Worm (Caenorhabditis elegans): ENCODE measurements around the gene F54D5.2.

Gene F54D5.2

DNA sequence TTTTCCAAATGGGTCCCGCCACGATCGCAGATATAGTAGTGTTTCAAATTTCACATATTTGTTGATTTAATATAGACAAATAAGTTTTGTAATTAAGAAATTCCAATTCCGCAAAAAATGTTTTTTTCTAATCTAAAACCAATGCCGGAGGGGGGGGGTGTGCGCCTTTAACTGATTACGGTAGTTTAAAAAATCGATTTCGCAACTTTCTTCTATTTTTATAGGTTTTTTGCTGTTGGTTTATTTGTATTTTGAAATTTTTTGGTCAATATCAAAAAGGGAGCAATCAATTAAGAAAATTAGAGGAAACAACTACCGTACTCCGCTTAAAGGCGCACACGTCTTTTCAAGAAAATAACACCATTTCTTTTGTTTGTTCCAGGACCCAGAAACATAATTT is 18.6 kb downstream of the F54D5.2 start:
- TF ChIP-seq pes-1 (GFP tag; IDR thresholded peaks at IDR 0.05) (no peak), ama-1 (optimal IDR thresholded peaks at IDR 0.05) (no peak), B0310.2 (tag; optimal IDR thresholded peaks at IDR 0.05) (no peak), ceh-13 (GFP tag; optimal IDR thresholded peaks at IDR 0.05) (no peak), F13C5.2 (tag; optimal IDR thresholded peaks at IDR 0.05) (no peak), aly-1 (tag; optimal IDR thresholded peaks at IDR 0.05) (no peak), hmbx-1 (tag; optimal IDR thresholded peaks at IDR 0.05) (no peak), ets-7 (tag; optimal IDR thresholded peaks at IDR 0.05) (no peak)

DNA sequence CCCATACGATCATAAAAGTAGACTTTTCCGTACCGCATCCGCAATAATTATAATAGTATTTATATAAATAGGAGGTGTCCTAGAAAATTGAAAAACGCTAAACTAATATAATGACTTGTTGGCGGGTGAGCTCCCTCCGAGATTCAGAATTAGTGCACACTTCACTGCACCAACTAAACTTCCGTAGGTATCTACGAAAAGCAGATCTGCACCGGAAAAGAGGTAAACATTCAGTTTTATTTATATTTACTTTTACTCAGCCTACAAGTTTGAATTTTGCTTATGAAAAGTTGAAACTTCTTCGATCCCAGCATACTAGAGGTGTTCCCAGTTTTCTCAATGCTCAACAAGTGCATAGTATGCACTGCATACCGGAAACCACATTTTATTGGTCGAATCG is 19.0 kb downstream of the F54D5.2 start, which contains the start of gene F07A11.1:
Gene F07A11.1 (minus strand): TSS at position 101 of the 400 bp plus-strand sequence.
- TF ChIP-seq hmbx-1 (tag; optimal IDR thresholded peaks at IDR 0.05): no peak
- no peak for TF ChIP-seq tbx-11 (GFP tag; IDR thresholded peaks at IDR 0.05)
- no peak for TF ChIP-seq hnd-1 (tag; optimal IDR thresholded peaks at IDR 0.05)
- no peak for TF ChIP-seq ceh-13 (GFP tag; optimal IDR thresholded peaks at IDR 0.05)
- TF ChIP-seq flt-1 (GFP tag; IDR thresholded peaks at IDR 0.05): no peak
- no peak for TF ChIP-seq ets-7 (tag; optimal IDR thresholded peaks at IDR 0.05)
- no peak for TF ChIP-seq tra-4 (tag; optimal IDR thresholded peaks at IDR 0.05)
- no peak for TF ChIP-seq hmg-4 (GFP tag; optimal IDR thresholded peaks at IDR 0.05)
- no peak for TF ChIP-seq scrt-1 (GFP tag; IDR thresholded peaks at IDR 0.05)
- no peak for TF ChIP-seq sea-1 (GFP tag; conservative IDR thresholded peaks at IDR 0.05)
- no peak for TF ChIP-seq aly-1 (tag; optimal IDR thresholded peaks at IDR 0.05)
- no peak for TF ChIP-seq B0310.2 (tag; optimal IDR thresholded peaks at IDR 0.05)
- TF ChIP-seq tbx-37 (GFP tag; conservative IDR thresholded peaks at IDR 0.05): no peak

DNA sequence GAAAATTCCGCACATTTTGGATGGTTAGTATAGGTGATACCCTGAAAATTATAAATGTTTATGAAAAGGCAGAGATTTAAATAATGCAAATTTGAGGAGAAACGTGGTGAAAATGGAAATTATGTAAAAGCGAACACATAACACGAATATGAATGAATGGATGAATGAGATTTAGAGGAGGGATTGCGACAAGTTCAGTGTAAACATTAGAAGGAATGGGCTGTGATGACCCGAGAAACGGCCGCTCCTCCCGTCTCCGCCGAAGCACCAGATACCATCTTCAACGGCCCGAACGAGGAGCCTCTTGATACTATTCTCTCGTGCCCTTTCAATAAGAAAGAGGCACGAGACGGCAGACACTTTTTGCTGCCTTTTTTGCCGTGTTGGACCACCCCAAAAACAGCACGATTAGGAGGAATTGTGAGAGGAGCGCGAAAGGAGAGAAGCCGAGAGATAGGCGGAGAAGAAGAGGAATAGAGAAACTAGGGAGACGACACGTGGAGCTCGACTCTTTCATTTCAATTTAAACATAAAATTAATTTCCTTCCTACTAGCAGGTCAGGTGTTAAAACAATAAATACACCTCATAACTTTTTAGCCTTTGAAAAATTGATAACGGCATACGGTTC is 22.5 kb downstream of the F54D5.2 start, which contains the start of gene gfat-1:
Gene gfat-1 (minus strand): TSS at position 51 of the 629 bp plus-strand sequence.
- TF ChIP-seq tra-4 (tag; optimal IDR thresholded peaks at IDR 0.05) (no peak), ceh-36 (tag; optimal IDR thresholded peaks at IDR 0.05) (no peak), hmg-4 (GFP tag; optimal IDR thresholded peaks at IDR 0.05) (peak; percentile 6), ceh-13 (GFP tag; optimal IDR thresholded peaks at IDR 0.05) (no peak), hmbx-1 (tag; optimal IDR thresholded peaks at IDR 0.05) (no peak)

DNA sequence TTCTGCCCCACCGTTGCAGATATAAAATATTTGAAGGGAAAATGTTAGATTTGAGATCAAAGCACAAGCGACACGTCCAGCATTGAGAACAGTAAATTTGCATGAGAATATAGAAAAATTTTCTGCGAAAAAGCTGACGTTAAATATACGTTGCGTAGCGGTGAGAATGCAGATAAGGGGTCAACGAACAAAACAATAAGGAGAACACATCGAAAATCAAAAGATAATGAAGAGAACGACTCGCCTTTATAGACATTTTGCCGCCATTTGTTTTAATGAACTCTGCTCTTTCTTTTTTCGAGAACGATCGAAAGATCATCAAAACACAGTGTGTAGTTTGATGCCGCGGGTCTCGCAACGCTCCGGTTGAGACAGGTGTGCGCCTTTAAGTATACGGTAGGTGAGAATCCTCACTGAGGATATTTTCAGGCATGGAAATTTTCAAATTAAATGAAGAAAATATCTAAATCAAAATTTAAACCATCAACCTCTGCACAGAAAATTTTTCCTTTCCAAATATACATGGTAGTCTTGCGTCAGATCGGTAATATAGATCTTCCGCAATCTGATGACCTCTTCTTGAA is 23.3 kb downstream of the F54D5.2 start:
- TF ChIP-seq tra-4 (tag; optimal IDR thresholded peaks at IDR 0.05): no peak
- no peak for TF ChIP-seq scrt-1 (GFP tag; IDR thresholded peaks at IDR 0.05)
- no peak for TF ChIP-seq flt-1 (GFP tag; IDR thresholded peaks at IDR 0.05)
- TF ChIP-seq pes-1 (GFP tag; IDR thresholded peaks at IDR 0.05): no peak
- TF ChIP-seq hnd-1 (tag; optimal IDR thresholded peaks at IDR 0.05): no peak
- TF ChIP-seq ama-1 (optimal IDR thresholded peaks at IDR 0.05): no peak
- TF ChIP-seq F13C5.2 (tag; optimal IDR thresholded peaks at IDR 0.05): no peak
- no peak for TF ChIP-seq ets-7 (tag; optimal IDR thresholded peaks at IDR 0.05)
- no peak for TF ChIP-seq ceh-36 (tag; optimal IDR thresholded peaks at IDR 0.05)
- TF ChIP-seq aly-1 (tag; optimal IDR thresholded peaks at IDR 0.05): no peak
- no peak for TF ChIP-seq ceh-13 (GFP tag; optimal IDR thresholded peaks at IDR 0.05)
- TF ChIP-seq B0310.2 (tag; optimal IDR thresholded peaks at IDR 0.05): no peak
- TF ChIP-seq hmg-4 (GFP tag; optimal IDR thresholded peaks at IDR 0.05): no peak
- no peak for TF ChIP-seq sea-1 (GFP tag; conservative IDR thresholded peaks at IDR 0.05)
- TF ChIP-seq tbx-37 (GFP tag; conservative IDR thresholded peaks at IDR 0.05): no peak
- TF ChIP-seq tbx-11 (GFP tag; IDR thresholded peaks at IDR 0.05): no peak
- TF ChIP-seq hmbx-1 (tag; optimal IDR thresholded peaks at IDR 0.05): no peak

DNA sequence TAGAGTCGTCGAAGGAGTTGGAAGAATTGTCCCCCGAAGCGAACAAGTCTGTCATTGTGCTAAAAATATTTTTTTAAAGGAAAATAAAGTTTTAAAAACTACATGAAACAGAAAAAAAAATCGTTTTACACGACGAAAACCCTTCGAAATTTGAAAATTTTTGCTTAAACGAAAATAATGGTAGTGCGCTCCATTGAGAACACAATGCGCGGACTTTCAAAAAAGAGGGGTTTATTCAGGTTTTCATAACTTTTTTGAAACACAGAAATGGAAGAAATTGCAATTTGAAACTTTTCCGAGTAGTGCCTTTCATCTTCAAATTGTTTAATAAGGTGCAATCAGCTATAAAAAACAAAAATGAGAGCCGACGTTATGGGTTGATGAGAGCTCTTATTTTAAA is 26.8 kb downstream of the F54D5.2 start, which contains the start of gene npp-5:
Gene npp-5 (minus strand): TSS at position 59 of the 400 bp plus-strand sequence.
- TF ChIP-seq pes-1 (GFP tag; IDR thresholded peaks at IDR 0.05): no peak
- no peak for TF ChIP-seq ceh-13 (GFP tag; optimal IDR thresholded peaks at IDR 0.05)
- TF ChIP-seq tbx-11 (GFP tag; IDR thresholded peaks at IDR 0.05): no peak
- TF ChIP-seq hnd-1 (tag; optimal IDR thresholded peaks at IDR 0.05): no peak
- TF ChIP-seq hmbx-1 (tag; optimal IDR thresholded peaks at IDR 0.05): no peak
- no peak for TF ChIP-seq tbx-37 (GFP tag; conservative IDR thresholded peaks at IDR 0.05)
- no peak for TF ChIP-seq flt-1 (GFP tag; IDR thresholded peaks at IDR 0.05)
- no peak for TF ChIP-seq tra-4 (tag; optimal IDR thresholded peaks at IDR 0.05)
- no peak for TF ChIP-seq scrt-1 (GFP tag; IDR thresholded peaks at IDR 0.05)
- TF ChIP-seq aly-1 (tag; optimal IDR thresholded peaks at IDR 0.05): no peak
- TF ChIP-seq F13C5.2 (tag; optimal IDR thresholded peaks at IDR 0.05): no peak
- TF ChIP-seq ama-1 (optimal IDR thresholded peaks at IDR 0.05): no peak
- no peak for TF ChIP-seq ceh-36 (tag; optimal IDR thresholded peaks at IDR 0.05)
- no peak for TF ChIP-seq ets-7 (tag; optimal IDR thresholded peaks at IDR 0.05)
- no peak for TF ChIP-seq B0310.2 (tag; optimal IDR thresholded peaks at IDR 0.05)
- TF ChIP-seq sea-1 (GFP tag; conservative IDR thresholded peaks at IDR 0.05): no peak
- no peak for TF ChIP-seq hmg-4 (GFP tag; optimal IDR thresholded peaks at IDR 0.05)

DNA sequence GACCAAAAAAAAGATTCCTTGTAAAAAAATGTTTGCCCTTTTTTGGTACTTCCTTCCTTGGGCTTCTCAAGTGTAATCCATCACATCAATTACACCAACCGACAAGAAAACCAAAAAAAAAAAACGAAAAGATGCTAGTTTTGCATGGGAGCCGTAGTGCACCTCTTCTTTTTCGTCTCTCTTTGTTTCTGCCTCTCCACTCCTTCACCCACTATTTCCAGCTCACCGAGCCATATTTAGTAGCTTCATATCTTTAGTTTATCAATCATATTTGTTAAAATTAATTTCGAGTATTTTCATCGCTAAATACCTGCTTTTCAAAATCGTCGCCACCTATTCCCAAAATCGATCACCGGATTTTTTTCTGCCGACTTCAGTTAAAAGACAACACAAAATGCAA is 27.7 kb downstream of the F54D5.2 start, which contains the start of gene F07A11.4:
Gene F07A11.4 (plus strand): TSS at position 301 of the 400 bp plus-strand sequence.
- TF ChIP-seq aly-1 (tag; optimal IDR thresholded peaks at IDR 0.05) (no peak), hnd-1 (tag; optimal IDR thresholded peaks at IDR 0.05) (no peak), hmbx-1 (tag; optimal IDR thresholded peaks at IDR 0.05) (no peak), tra-4 (tag; optimal IDR thresholded peaks at IDR 0.05) (no peak), B0310.2 (tag; optimal IDR thresholded peaks at IDR 0.05) (no peak), sea-1 (GFP tag; conservative IDR thresholded peaks at IDR 0.05) (no peak), ama-1 (optimal IDR thresholded peaks at IDR 0.05) (no peak), scrt-1 (GFP tag; IDR thresholded peaks at IDR 0.05) (no peak), pes-1 (GFP tag; IDR thresholded peaks at IDR 0.05) (no peak), tbx-37 (GFP tag; conservative IDR thresholded peaks at IDR 0.05) (no peak), ceh-13 (GFP tag; optimal IDR thresholded peaks at IDR 0.05) (no peak), hmg-4 (GFP tag; optimal IDR thresholded peaks at IDR 0.05) (no peak)

DNA sequence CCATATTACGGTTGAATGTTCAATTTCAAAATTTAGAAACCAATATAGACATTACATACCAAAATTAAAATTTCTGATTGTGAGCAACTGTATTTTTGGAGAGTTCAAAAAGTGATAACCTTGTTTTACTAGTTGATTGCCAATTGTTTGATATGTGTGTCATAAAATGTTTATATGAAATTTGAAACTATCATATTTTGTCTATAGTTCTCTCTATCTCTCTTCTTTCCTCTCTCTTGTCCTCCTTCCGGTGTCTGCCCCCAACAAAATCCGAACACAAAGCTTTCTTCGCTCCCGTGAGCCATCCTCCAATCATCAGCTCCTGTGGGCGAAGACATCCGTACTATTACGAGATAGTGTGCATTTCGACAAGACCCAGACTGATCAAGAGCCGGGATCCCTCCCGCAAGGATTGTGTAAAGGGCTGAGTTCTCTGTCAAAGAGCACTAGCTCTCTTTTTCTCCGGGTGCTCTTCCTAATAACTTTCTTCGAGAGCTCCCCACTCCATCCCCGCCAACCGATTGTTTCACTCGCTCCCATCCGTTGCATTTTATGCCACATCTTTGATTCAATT is 29.5 kb downstream of the F54D5.2 start:
- TF ChIP-seq tbx-37 (GFP tag; conservative IDR thresholded peaks at IDR 0.05) (no peak), scrt-1 (GFP tag; IDR thresholded peaks at IDR 0.05) (no peak), hnd-1 (tag; optimal IDR thresholded peaks at IDR 0.05) (no peak), hmg-4 (GFP tag; optimal IDR thresholded peaks at IDR 0.05) (no peak), sea-1 (GFP tag; conservative IDR thresholded peaks at IDR 0.05) (no peak), ceh-13 (GFP tag; optimal IDR thresholded peaks at IDR 0.05) (no peak), ets-7 (tag; optimal IDR thresholded peaks at IDR 0.05) (no peak), ama-1 (optimal IDR thresholded peaks at IDR 0.05) (no peak), flt-1 (GFP tag; IDR thresholded peaks at IDR 0.05) (no peak), pes-1 (GFP tag; IDR thresholded peaks at IDR 0.05) (no peak), tbx-11 (GFP tag; IDR thresholded peaks at IDR 0.05) (no peak), B0310.2 (tag; optimal IDR thresholded peaks at IDR 0.05) (no peak), ceh-36 (tag; optimal IDR thresholded peaks at IDR 0.05) (no peak), hmbx-1 (tag; optimal IDR thresholded peaks at IDR 0.05) (no peak), aly-1 (tag; optimal IDR thresholded peaks at IDR 0.05) (no peak), F13C5.2 (tag; optimal IDR thresholded peaks at IDR 0.05) (no peak), tra-4 (tag; optimal IDR thresholded peaks at IDR 0.05) (no peak)

Measured in whole organism, early embryonic.